Worm (Caenorhabditis elegans) whole organism, mixed stage, embryonic: ENCODE measurements around the gene col-106.

Experiments used
- pha-4 ChIP-seq: fragments of 150-350 bp; optimal IDR thresholded peaks from 2 replicates; lab custom pipeline; 2018; ENCODE audit warnings: missing biosample characterization, missing genetic modification reagents, missing genetic modification characterization
- unc-62 ChIP-seq: fragments of 150-350 bp; optimal IDR thresholded peaks from 2 replicates; lab custom pipeline; 2014; ENCODE audit warnings: missing biosample characterization, missing genetic modification reagents, missing genetic modification characterization

DNA sequence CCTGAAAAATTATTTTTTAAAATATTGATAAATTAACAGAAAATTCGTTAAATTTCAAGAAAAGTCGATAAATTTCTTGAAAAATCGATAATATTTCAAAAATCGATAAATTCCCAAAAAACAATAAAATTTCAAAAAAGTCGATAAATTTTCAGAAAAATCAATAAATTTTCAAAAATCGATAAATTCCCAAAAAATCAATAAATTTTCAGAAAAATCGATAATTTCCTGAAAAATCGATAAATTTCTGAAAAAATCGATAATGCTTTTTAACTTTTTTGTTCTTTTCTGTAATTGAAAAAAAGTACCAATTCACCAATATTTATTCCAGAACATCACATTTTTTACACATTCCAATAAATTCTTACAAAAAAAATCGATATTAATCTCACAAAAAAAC is 25.4 kb downstream of the col-106 start:
- no peak for TF ChIP-seq unc-62 (GFP tag; lab: Kevin White, UChicago)
- TF ChIP-seq pha-4 (tag; lab: Kevin White, UChicago) = no peak
